Fruit fly (Drosophila melanogaster) whole organism, adult: Measurements from ENCODE around the gene MICU3.

Source experiments
- CG11617 ChIP-seq: fragments of 200-800 bp; sonication (Bioruptor generic); optimal IDR thresholded peaks from 2 replicates; lab custom pipeline; 2017; ENCODE audit warnings: mild to moderate bottlenecking, missing biosample characterization, missing genetic modification reagents, missing genetic modification characterization
- CG12768 ChIP-seq: fragments of 200-800 bp; sonication (Bioruptor generic); optimal IDR thresholded peaks from 2 replicates; lab custom pipeline; 2017; ENCODE audit warnings: missing biosample characterization, missing genetic modification characterization, mild to moderate bottlenecking, moderate library complexity, missing genetic modification reagents
- CG14711 ChIP-seq: fragments of 200-800 bp; sonication (Bioruptor generic); optimal IDR thresholded peaks from 2 replicates; lab custom pipeline; 2018; ENCODE audit warnings: missing biosample characterization, mild to moderate bottlenecking, missing genetic modification characterization, moderate library complexity
- CG1620 ChIP-seq: fragments of 200-800 bp; sonication (Bioruptor generic); optimal IDR thresholded peaks from 2 replicates; lab custom pipeline; 2016; ENCODE audit warnings: missing biosample characterization, missing genetic modification characterization
- CG33017 ChIP-seq: fragments of 200-800 bp; sonication (Bioruptor generic); optimal IDR thresholded peaks from 2 replicates; lab custom pipeline; 2018; ENCODE audit warnings: missing biosample characterization, mild to moderate bottlenecking, missing genetic modification characterization, moderate library complexity
- CG5204 ChIP-seq: fragments of 200-800 bp; sonication (Bioruptor generic); optimal IDR thresholded peaks from 2 replicates; lab custom pipeline; 2016; ENCODE audit warnings: missing biosample characterization, missing genetic modification characterization
- CG7045 ChIP-seq: fragments of 200-800 bp; sonication (Bioruptor generic); optimal IDR thresholded peaks from 2 replicates; lab custom pipeline; 2017; ENCODE audit warnings: missing biosample characterization, mild to moderate bottlenecking, missing genetic modification characterization
- CG7101 ChIP-seq: fragments of 200-800 bp; sonication (Bioruptor generic); optimal IDR thresholded peaks from 2 replicates; lab custom pipeline; 2018; ENCODE audit warnings: missing biosample characterization, mild to moderate bottlenecking, missing genetic modification characterization, moderate library complexity
- Clk ChIP-seq: fragments of 200-800 bp; sonication (Bioruptor generic); optimal IDR thresholded peaks from 2 replicates; lab custom pipeline; 2017; ENCODE audit warnings: missing biosample characterization, missing genetic modification characterization
- Crg-1 ChIP-seq: fragments of 200-800 bp; sonication (Bioruptor generic); optimal IDR thresholded peaks from 2 replicates; lab custom pipeline; 2016; ENCODE audit warnings: missing biosample characterization, missing genetic modification characterization
- Hr96 ChIP-seq: fragments of 200-800 bp; sonication (Bioruptor generic); optimal IDR thresholded peaks from 2 replicates; lab custom pipeline; 2016; ENCODE audit warnings: missing biosample characterization, missing genetic modification characterization
- Mnt ChIP-seq: fragments of 200-800 bp; sonication (Bioruptor generic); optimal IDR thresholded peaks from 2 replicates; lab custom pipeline; 2016; ENCODE audit warnings: missing biosample characterization, mild to moderate bottlenecking, missing genetic modification characterization
- bab1 ChIP-seq: fragments of 200-800 bp; sonication (Bioruptor generic); optimal IDR thresholded peaks from 3 replicates; lab custom pipeline; 2019; ENCODE audit warnings: missing biosample characterization, mild to moderate bottlenecking, missing genetic modification characterization, moderate library complexity
- cic ChIP-seq: fragments of 200-800 bp; sonication (Bioruptor generic); optimal IDR thresholded peaks from 2 replicates; lab custom pipeline; 2017; ENCODE audit warnings: missing biosample characterization, mild to moderate bottlenecking, missing genetic modification characterization, moderate library complexity
- cnc ChIP-seq, 2 experiments: fragments of >200 bp; optimal IDR thresholded peaks; 2 replicates each; lab custom pipeline; 2017
- kay ChIP-seq: fragments of 200-800 bp; sonication (Bioruptor generic); peaks from one replicate; lab custom pipeline; 2016; ENCODE audit warnings: missing biosample characterization, missing genetic modification characterization, borderline replicate concordance
- ovo ChIP-seq: fragments of 200-800 bp; sonication (Bioruptor generic); optimal IDR thresholded peaks from 2 replicates; lab custom pipeline; 2016; ENCODE audit warnings: missing biosample characterization, missing genetic modification characterization
- pad ChIP-seq: fragments of 200-800 bp; sonication (Bioruptor generic); optimal IDR thresholded peaks from 3 replicates; lab custom pipeline; 2017; ENCODE audit warnings: missing biosample characterization, missing genetic modification characterization, mild to moderate bottlenecking, moderate library complexity, missing genetic modification reagents
- tj ChIP-seq: fragments of 200-800 bp; sonication (Bioruptor generic); optimal IDR thresholded peaks from 3 replicates; lab custom pipeline; 2017; ENCODE audit warnings: missing biosample characterization, mild to moderate bottlenecking, missing genetic modification characterization, moderate library complexity
- toe ChIP-seq: fragments of 200-800 bp; sonication (Bioruptor generic); optimal IDR thresholded peaks from 2 replicates; lab custom pipeline; 2016; ENCODE audit warnings: missing biosample characterization, missing genetic modification characterization

The MICU3 gene

DNA sequence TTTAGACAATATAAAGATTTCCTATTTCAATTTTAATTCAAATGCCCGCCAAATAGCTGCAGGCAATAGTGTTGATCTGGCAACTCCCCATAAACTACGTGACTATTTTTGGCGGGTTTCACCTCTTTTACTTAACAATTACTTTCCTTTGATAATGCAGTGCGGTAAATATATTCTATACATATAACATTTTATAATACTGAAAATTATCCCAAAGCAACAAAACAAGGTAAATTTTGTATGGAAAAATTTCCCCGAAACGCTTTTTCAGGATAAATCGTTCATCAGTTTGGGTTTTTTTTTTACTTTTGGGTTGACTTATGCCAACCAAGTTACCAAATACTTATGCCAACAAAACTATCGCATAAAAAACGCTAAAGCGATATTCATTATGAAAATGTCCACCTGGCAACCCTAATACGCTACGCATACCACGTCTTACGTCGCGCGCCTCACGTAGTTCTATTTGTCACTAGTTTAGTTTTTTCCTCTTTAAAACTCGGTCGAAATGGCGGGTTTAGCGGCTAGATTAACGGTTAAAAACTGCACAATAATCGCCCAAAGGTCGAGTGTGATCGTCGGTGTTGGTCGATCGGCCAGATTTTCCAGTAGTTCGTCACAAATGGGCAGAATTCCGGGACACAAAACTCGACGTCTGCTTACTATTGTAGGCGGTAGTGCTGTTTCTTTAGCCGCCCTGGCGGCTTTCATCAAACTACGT lies at the start of gene MICU3:
MICU3 (plus strand) TSS at position 442 of the 721 bp plus-strand sequence.
- TF ChIP-seq cic (GFP tag; lab: Kevin White, UChicago) (no peak), CG12768 (GFP tag; lab: Kevin White, UChicago) (peak; percentile 43), CG1620 (GFP tag; lab: Kevin White, UChicago) (peak; percentile 68), Mnt (GFP tag; lab: Kevin White, UChicago) (peak; percentile 35), kay (GFP tag; lab: Kevin White, UChicago) (no peak), CG33017 (tag; lab: Kevin White, UChicago) (no peak), CG14711 (tag; lab: Kevin White, UChicago) (peak; percentile 87), CG5204 (peak; percentile 65), bab1 (GFP tag; lab: Kevin White, UChicago) (peak; percentile 21), pad (GFP tag; lab: Kevin White, UChicago) (peak; percentile 16), toe (peak; percentile 76), ovo (GFP tag; lab: Kevin White, UChicago) (peak; percentile 1), tj (GFP tag; lab: Kevin White, UChicago) (no peak), Clk (GFP tag; lab: Kevin White, UChicago) (peak; percentile 54), CG11617 (GFP tag; lab: Kevin White, UChicago) (peak; percentile 47), CG7101 (peak; percentile 26), Crg-1 (GFP tag; lab: Kevin White, UChicago) (peak; percentile 38), CG7045 (peak; percentile 39), cnc (optimal IDR thresholded peaks at IDR 0.05; lab: Kevin White, UChicago) (no peak), Hr96 (GFP tag; lab: Kevin White, UChicago) (peak; percentile 76)

dm6 chr3R:19799614-19800013 lies 47.5 kb upstream of the MICU3 start:
- TF ChIP-seq Crg-1 (GFP tag; lab: Kevin White, UChicago) (no peak), cnc (optimal IDR thresholded peaks at IDR 0.05; lab: Kevin White, UChicago) (no peak), pad (GFP tag; lab: Kevin White, UChicago) (no peak), toe (no peak), ovo (GFP tag; lab: Kevin White, UChicago) (no peak), CG14711 (tag; lab: Kevin White, UChicago) (no peak), Clk (GFP tag; lab: Kevin White, UChicago) (no peak), CG11617 (GFP tag; lab: Kevin White, UChicago) (no peak), Hr96 (GFP tag; lab: Kevin White, UChicago) (no peak), CG1620 (GFP tag; lab: Kevin White, UChicago) (no peak), CG5204 (no peak), CG12768 (GFP tag; lab: Kevin White, UChicago) (no peak), tj (GFP tag; lab: Kevin White, UChicago) (no peak), cic (GFP tag; lab: Kevin White, UChicago) (no peak), kay (GFP tag; lab: Kevin White, UChicago) (no peak), CG7045 (no peak), Mnt (GFP tag; lab: Kevin White, UChicago) (no peak), bab1 (GFP tag; lab: Kevin White, UChicago) (no peak), CG7101 (no peak), CG33017 (tag; lab: Kevin White, UChicago) (no peak)

- TF ChIP-seq pad (GFP tag; lab: Kevin White, UChicago) (no peak), cnc (optimal IDR thresholded peaks at IDR 0.05; lab: Kevin White, UChicago) (no peak), CG1620 (GFP tag; lab: Kevin White, UChicago) (no peak), CG33017 (tag; lab: Kevin White, UChicago) (no peak), bab1 (GFP tag; lab: Kevin White, UChicago) (no peak), Hr96 (GFP tag; lab: Kevin White, UChicago) (no peak), cic (GFP tag; lab: Kevin White, UChicago) (no peak), toe (no peak), Clk (GFP tag; lab: Kevin White, UChicago) (no peak), CG7045 (no peak)
Measured at dm6 chr3R:19801752-19802151, 45.4 kb upstream of the MICU3 start.

dm6 chr3R:19802508-19802907 lies 44.6 kb upstream of the MICU3 start:
- no peak for TF ChIP-seq toe
- no peak for TF ChIP-seq Crg-1 (GFP tag; lab: Kevin White, UChicago)
- TF ChIP-seq CG33017 (tag; lab: Kevin White, UChicago): no peak
- TF ChIP-seq CG7101: no peak
- TF ChIP-seq Mnt (GFP tag; lab: Kevin White, UChicago): no peak

DNA sequence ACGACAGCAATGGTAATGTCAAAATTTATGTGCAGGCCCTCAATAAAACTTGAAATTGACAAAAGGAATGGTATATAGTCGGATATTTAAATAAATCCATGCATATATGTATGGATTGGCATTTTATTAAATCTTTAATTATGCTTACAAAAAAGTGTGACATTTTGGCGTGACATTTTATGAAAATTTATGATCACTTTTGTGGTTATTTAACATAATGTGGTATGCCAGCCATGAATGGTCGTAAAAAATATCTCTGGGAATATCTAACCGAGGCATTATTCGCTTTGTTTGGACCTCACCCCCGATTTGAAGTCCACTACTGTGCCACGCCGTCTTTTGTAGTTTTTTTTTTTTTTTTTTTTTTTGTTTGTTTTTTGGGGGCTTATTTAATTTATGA lies 43.6 kb upstream of the MICU3 start:
- no peak for TF ChIP-seq ovo (GFP tag; lab: Kevin White, UChicago)
- TF ChIP-seq pad (GFP tag; lab: Kevin White, UChicago): no peak

DNA sequence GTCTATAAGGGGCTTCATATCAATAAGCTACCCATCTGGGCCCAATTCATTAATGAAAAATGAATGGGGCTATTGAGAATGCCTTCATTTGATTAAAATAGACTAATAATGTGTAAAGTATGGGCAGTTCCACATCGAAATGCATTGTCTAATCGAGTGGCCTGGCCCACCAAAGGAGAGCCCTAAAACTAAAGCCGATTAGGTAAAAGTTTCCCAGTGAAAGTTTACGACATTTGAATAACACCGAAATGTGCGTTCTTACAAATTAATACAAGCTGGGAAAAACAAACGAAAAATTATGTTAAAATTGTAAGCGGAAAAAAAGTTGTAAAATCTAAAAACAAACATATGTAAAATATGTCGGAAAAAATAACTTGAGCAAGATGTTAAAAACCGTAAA lies 42.2 kb upstream of the MICU3 start:
- TF ChIP-seq CG14711 (tag; lab: Kevin White, UChicago) (no peak), CG7045 (no peak), Clk (GFP tag; lab: Kevin White, UChicago) (no peak), bab1 (GFP tag; lab: Kevin White, UChicago) (no peak), CG33017 (tag; lab: Kevin White, UChicago) (no peak), CG11617 (GFP tag; lab: Kevin White, UChicago) (no peak), cnc (optimal IDR thresholded peaks at IDR 0.05; lab: Kevin White, UChicago) (no peak), Hr96 (GFP tag; lab: Kevin White, UChicago) (no peak), Crg-1 (GFP tag; lab: Kevin White, UChicago) (no peak), kay (GFP tag; lab: Kevin White, UChicago) (no peak), ovo (GFP tag; lab: Kevin White, UChicago) (no peak), CG7101 (no peak), toe (no peak), CG12768 (GFP tag; lab: Kevin White, UChicago) (no peak), CG5204 (no peak), pad (GFP tag; lab: Kevin White, UChicago) (no peak), CG1620 (GFP tag; lab: Kevin White, UChicago) (no peak), Mnt (GFP tag; lab: Kevin White, UChicago) (no peak), cic (GFP tag; lab: Kevin White, UChicago) (no peak)
